Worm (Caenorhabditis elegans): Measurements from ENCODE around the gene abu-2.

Gene abu-2

ce11 chrX:1454385-1454784 lies 43.9 kb upstream of the abu-2 start (continued):
- TF ChIP-seq madf-9 (GFP tag; conservative IDR thresholded peaks at IDR 0.05) (peak; percentile 51; the same call in 1 of the 2 replicates), daf-19 (GFP tag; conservative IDR thresholded peaks at IDR 0.05) (no peak), ceh-62 (tag; optimal IDR thresholded peaks at IDR 0.05) (no peak), nhr-11 (tag; optimal IDR thresholded peaks at IDR 0.05) (peak; percentile 93), aly-2 (tag; optimal IDR thresholded peaks at IDR 0.05) (no peak), fkh-10 (GFP tag; optimal IDR thresholded peaks at IDR 0.05) (peak; percentile 45), F37D6.2 (tag; optimal IDR thresholded peaks at IDR 0.05) (peak; percentile 78), lin-15B (tag; optimal IDR thresholded peaks at IDR 0.05) (no peak), dmd-8 (GFP tag; IDR thresholded peaks at IDR 0.05) (peak; percentile 61; the same call in 1 of the 2 replicates), zip-2 (tag; optimal IDR thresholded peaks at IDR 0.05) (peak; percentile 99), spr-3 (GFP tag; optimal IDR thresholded peaks at IDR 0.05) (peak; percentile 50), mep-1 (tag; optimal IDR thresholded peaks at IDR 0.05) (peak; percentile 97), ZK337.2 (GFP tag; IDR thresholded peaks at IDR 0.05) (no peak), skn-1 (tag; optimal IDR thresholded peaks at IDR 0.05) (no peak), duxl-1 (tag; optimal IDR thresholded peaks at IDR 0.05; ENCODE audit: poor library complexity) (peak; percentile 64), Y48G9A.11 (GFP tag; IDR thresholded peaks at IDR 0.05) (no peak), lin-29 (GFP tag; IDR thresholded peaks at IDR 0.05) (peak; percentile 42; the same call in 1 of the 2 replicates), jun-1 (tag; optimal IDR thresholded peaks at IDR 0.05) (peak; percentile 96), nhr-237 (tag; optimal IDR thresholded peaks at IDR 0.05) (no peak), Y105C5A.15 (GFP tag; IDR thresholded peaks at IDR 0.05) (0 out of 2 replicates have a peak, but pooled peaks have one; percentile 45), tra-1 (GFP tag; IDR thresholded peaks at IDR 0.05) (peak; percentile 84), nhr-10 (tag; optimal IDR thresholded peaks at IDR 0.05) (peak; percentile 80), arid-1 (GFP tag; conservative IDR thresholded peaks at IDR 0.05) (peak; percentile 86), F10B5.3 (tag; optimal IDR thresholded peaks at IDR 0.05) (peak; percentile 59), zfp-2 (tag; optimal IDR thresholded peaks at IDR 0.05) (peak; percentile 9), lsy-2 (tag; optimal IDR thresholded peaks at IDR 0.05) (peak; percentile 63 to 82), snpc-4 (tag; optimal IDR thresholded peaks at IDR 0.05) (peak; percentile 28), tag-97 (GFP tag; IDR thresholded peaks at IDR 0.05) (no peak), nhr-76 (tag; optimal IDR thresholded peaks at IDR 0.05) (no peak), madf-5 (GFP tag; IDR thresholded peaks at IDR 0.05) (peak in 1 of 2 experiments; percentile 32; a peak in 1 of 4 replicates), ZK546.5 (tag; optimal IDR thresholded peaks at IDR 0.05) (no peak), nhr-25 (tag; optimal IDR thresholded peaks at IDR 0.05; ENCODE audit: borderline replicate concordance, insufficient read depth) (peak; percentile 88), lin-39 (tag; optimal IDR thresholded peaks at IDR 0.05) (no peak), Y5F2A.4 (GFP tag; optimal IDR thresholded peaks at IDR 0.05) (no peak), vab-7 (GFP tag; IDR thresholded peaks at IDR 0.05) (peak; percentile 16; the same call in 1 of the 2 replicates), egl-43 (GFP tag; IDR thresholded peaks at IDR 0.05) (peak; percentile 89), D1046.2 (GFP tag; IDR thresholded peaks at IDR 0.05) (no peak), T20F7.1 (GFP tag; optimal IDR thresholded peaks at IDR 0.05) (peak; percentile 68), lin-13 (GFP tag; optimal IDR thresholded peaks at IDR 0.05) (peak; percentile 44), ama-1 (optimal IDR thresholded peaks at IDR 0.05) (no peak), dpl-1 (GFP tag; optimal IDR thresholded peaks at IDR 0.05) (peak; percentile 41), ceh-20 (GFP tag; IDR thresholded peaks at IDR 0.05) (peak; percentile 90), php-3 (GFP tag; IDR thresholded peaks at IDR 0.05) (peak; percentile 77), nhr-111 (GFP tag; optimal IDR thresholded peaks at IDR 0.05) (no peak), mdl-1 (tag; optimal IDR thresholded peaks at IDR 0.05) (peak; percentile 84 to 95), hmg-1.1 (GFP tag; IDR thresholded peaks at IDR 0.05) (peak; percentile 97), unc-39 (tag; optimal IDR thresholded peaks at IDR 0.05) (no peak), ceh-32 (tag; optimal IDR thresholded peaks at IDR 0.05; ENCODE audit: poor library complexity) (peak; percentile 10), rbr-2 (tag; optimal IDR thresholded peaks at IDR 0.05) (peak; percentile 93), ctbp-1 (GFP tag; IDR thresholded peaks at IDR 0.05) (peak; percentile 67), pqm-1 (tag; optimal IDR thresholded peaks at IDR 0.05) (peak; percentile 28)
